Worm (Caenorhabditis elegans) whole organism, early embryonic: ENCODE measurements around the gene srh-34.

Source experiments
- B0310.2 ChIP-seq: sonication (generic microtip); optimal IDR thresholded peaks from 2 replicates; lab custom pipeline; 2016; ENCODE audit warnings: mild to moderate bottlenecking, missing genetic modification characterization, missing compliant biosample characterization
- F13C5.2 ChIP-seq: sonication (generic microtip); optimal IDR thresholded peaks from 2 replicates; lab custom pipeline; 2017; ENCODE audit warnings: mild to moderate bottlenecking, missing genetic modification characterization, inconsistent platforms, missing compliant biosample characterization
- aly-1 ChIP-seq: sonication (generic microtip); optimal IDR thresholded peaks from 2 replicates; lab custom pipeline; 2016; ENCODE audit warnings: missing genetic modification characterization, missing compliant biosample characterization
- ama-1 ChIP-seq: fragments of 150-350 bp; optimal IDR thresholded peaks from 2 replicates; lab custom pipeline; 2014
- ceh-36 ChIP-seq: sonication (generic microtip); optimal IDR thresholded peaks from 2 replicates; lab custom pipeline; 2016; ENCODE audit warnings: missing genetic modification characterization, inconsistent platforms, missing compliant biosample characterization
- ets-7 ChIP-seq: sonication (generic microtip); optimal IDR thresholded peaks from 2 replicates; lab custom pipeline; 2016; ENCODE audit warnings: missing genotype, missing genetic modification characterization, missing compliant biosample characterization
- hmbx-1 ChIP-seq: sonication (generic microtip); optimal IDR thresholded peaks from 2 replicates; lab custom pipeline; 2016; ENCODE audit warnings: mild to moderate bottlenecking, missing genetic modification characterization, missing compliant biosample characterization
- hnd-1 ChIP-seq: sonication (generic microtip); optimal IDR thresholded peaks from 2 replicates; lab custom pipeline; 2016; ENCODE audit warnings: missing genetic modification characterization, missing compliant biosample characterization
- pes-1 ChIP-seq: fragments of 200-800 bp; sonication (Bioruptor generic); IDR thresholded peaks from 2 replicates; pipeline ENCODE4 v1.3.6; 2022; ENCODE audit warnings: missing genetic modification reagents, missing genetic modification characterization, missing compliant biosample characterization
- scrt-1 ChIP-seq: fragments of 200-800 bp; sonication (Bioruptor generic); IDR thresholded peaks from 2 replicates; pipeline ENCODE4 v1.3.6; 2022; ENCODE audit warnings: missing genetic modification characterization, missing compliant biosample characterization
- tra-4 ChIP-seq: sonication (generic microtip); optimal IDR thresholded peaks from 2 replicates; lab custom pipeline; 2017; ENCODE audit warnings: missing genetic modification characterization, missing compliant biosample characterization

- TF ChIP-seq ama-1 (lab: Kevin White, UChicago): no peak
- TF ChIP-seq ceh-36: no peak
- no peak for TF ChIP-seq tra-4 (tag; lab: Kevin White, UChicago)
- TF ChIP-seq hnd-1 (tag; lab: Kevin White, UChicago): no peak
- no peak for TF ChIP-seq hmbx-1
- TF ChIP-seq scrt-1 (GFP tag; lab: Robert Waterston, UW): no peak
- TF ChIP-seq F13C5.2 (tag; lab: Kevin White, UChicago): no peak
- no peak for TF ChIP-seq B0310.2
- no peak for TF ChIP-seq pes-1 (GFP tag; lab: Robert Waterston, UW)
- no peak for TF ChIP-seq ets-7 (tag; lab: Kevin White, UChicago)
- no peak for TF ChIP-seq aly-1 (tag; lab: Kevin White, UChicago)
Measured at ce11 chrV:453569-453968, 7.1 kb upstream of the srh-34 start, which contains the start of gene nhr-98.
